Fruit fly (Drosophila melanogaster) whole organism, embryonic: ENCODE data around the gene H2.0.

ENCODE experiments used
- Bdp1 ChIP-seq: fragments of 200-800 bp; sonication (Bioruptor generic); optimal IDR thresholded peaks from 3 replicates; lab custom pipeline; 2016; ENCODE audit warnings: missing biosample characterization, missing genetic modification characterization
- CG10959 ChIP-seq: fragments of 200-800 bp; sonication (Bioruptor generic); IDR thresholded peaks from 2 replicates; pipeline ENCODE4 v1.3.6; 2022; ENCODE audit warnings: missing biosample characterization, missing genetic modification characterization
- CG11695 ChIP-seq: fragments of 200-800 bp; sonication (Bioruptor generic); IDR thresholded peaks from 3 replicates; pipeline ENCODE4 v1.3.6; 2022; ENCODE audit warnings: missing biosample characterization, missing genetic modification characterization
- CG13624 ChIP-seq: fragments of 200-800 bp; sonication (Bioruptor generic); optimal IDR thresholded peaks from 2 replicates; lab custom pipeline; 2016; ENCODE audit warnings: missing biosample characterization, missing genetic modification characterization
- CG15601 ChIP-seq: fragments of 200-800 bp; sonication (Bioruptor generic); optimal IDR thresholded peaks from 3 replicates; lab custom pipeline; 2019; ENCODE audit warnings: missing biosample characterization, mild to moderate bottlenecking, missing genetic modification characterization, moderate library complexity
- CG1832 ChIP-seq: fragments of 200-800 bp; sonication (Bioruptor generic); optimal IDR thresholded peaks from 2 replicates; lab custom pipeline; 2017; ENCODE audit warnings: missing biosample characterization, mild to moderate bottlenecking, missing genetic modification characterization, inconsistent platforms
- CG30403 ChIP-seq: fragments of 200-800 bp; sonication (Bioruptor generic); optimal IDR thresholded peaks from 3 replicates; lab custom pipeline; 2016; ENCODE audit warnings: missing biosample characterization, missing genetic modification characterization
- CG31365 ChIP-seq: fragments of 200-800 bp; sonication (Bioruptor generic); optimal IDR thresholded peaks from 2 replicates; lab custom pipeline; 2018; ENCODE audit warnings: missing biosample characterization, mild to moderate bottlenecking, missing genetic modification characterization
- CG32767 ChIP-seq: fragments of 200-800 bp; sonication (Bioruptor generic); IDR thresholded peaks from 2 replicates; pipeline ENCODE4 v1.3.6; 2022; ENCODE audit warnings: missing biosample characterization, missing genetic modification characterization
- CG34376 ChIP-seq: fragments of 200-800 bp; sonication (Bioruptor generic); optimal IDR thresholded peaks from 2 replicates; lab custom pipeline; 2018; ENCODE audit warnings: missing biosample characterization, mild to moderate bottlenecking, missing genetic modification characterization
- CG3726 ChIP-seq: fragments of 200-800 bp; sonication (Bioruptor generic); IDR thresholded peaks from 3 replicates; pipeline ENCODE4, ENCODE4 v1.3.6; 2022; ENCODE audit warnings: missing biosample characterization, missing genetic modification characterization
- CG4282 ChIP-seq: fragments of 200-800 bp; sonication (Bioruptor generic); optimal IDR thresholded peaks from 2 replicates; lab custom pipeline; 2016; ENCODE audit warnings: missing biosample characterization, missing genetic modification characterization
- CG7928 ChIP-seq: fragments of 200-800 bp; sonication (Bioruptor generic); optimal IDR thresholded peaks from 2 replicates; lab custom pipeline; 2017; ENCODE audit warnings: missing biosample characterization, mild to moderate bottlenecking, missing genetic modification characterization
- CG8089 ChIP-seq: fragments of 200-800 bp; sonication (Bioruptor generic); optimal IDR thresholded peaks from 3 replicates; lab custom pipeline; 2016; ENCODE audit warnings: missing biosample characterization, missing genetic modification characterization
- CG8388 ChIP-seq: fragments of 200-800 bp; sonication (Bioruptor generic); optimal IDR thresholded peaks from 2 replicates; lab custom pipeline; 2019; ENCODE audit warnings: missing biosample characterization, mild to moderate bottlenecking, missing genetic modification characterization, moderate library complexity
- CG9797 ChIP-seq: fragments of 200-800 bp; sonication (Bioruptor generic); optimal IDR thresholded peaks from 3 replicates; lab custom pipeline; 2018; ENCODE audit warnings: missing biosample characterization, mild to moderate bottlenecking, missing genetic modification characterization
- Eip74EF ChIP-seq, 2 experiments: fragments of 200-800 bp in 1 of 2; fragments of >200 bp in 1 of 2; sonication (Bioruptor generic) in 1 of 2; optimal IDR thresholded peaks; 2 replicates each; lab custom pipeline; 2017 to 2019; ENCODE audit warnings: missing biosample characterization in 2 of 2, missing genetic modification characterization in 2 of 2, mild to moderate bottlenecking in 1 of 2, moderate library complexity in 1 of 2
- Fer1 ChIP-seq: fragments of 200-800 bp; sonication (Bioruptor generic); optimal IDR thresholded peaks from 2 replicates; lab custom pipeline; 2017; ENCODE audit warnings: missing biosample characterization, mild to moderate bottlenecking, missing genetic modification characterization
- HHEX ChIP-seq: fragments of 200-800 bp; sonication (Bioruptor generic); optimal IDR thresholded peaks from 3 replicates; lab custom pipeline; 2017; ENCODE audit warnings: missing biosample characterization, mild to moderate bottlenecking, missing genetic modification characterization, missing genetic modification reagents
- HLH54F ChIP-seq: fragments of 200-800 bp; sonication (Bioruptor generic); optimal IDR thresholded peaks from 3 replicates; lab custom pipeline; 2016; ENCODE audit warnings: missing biosample characterization, missing genetic modification characterization
- Lhr ChIP-seq: fragments of 200-800 bp; sonication (Bioruptor generic); optimal IDR thresholded peaks from 3 replicates; lab custom pipeline; 2017; ENCODE audit warnings: mild to moderate bottlenecking, missing biosample characterization, missing genetic modification reagents, missing genetic modification characterization
- Med ChIP-seq: fragments of 200-800 bp; sonication (Bioruptor generic); peaks from one replicate; lab custom pipeline; 2016; ENCODE audit warnings: missing biosample characterization, missing genetic modification characterization, mild to moderate bottlenecking, inconsistent platforms, moderate library complexity
- Mes4 ChIP-seq: fragments of 200-800 bp; sonication (Bioruptor generic); optimal IDR thresholded peaks from 2 replicates; lab custom pipeline; 2016; ENCODE audit warnings: missing biosample characterization, missing genetic modification characterization
- Myb ChIP-seq: fragments of 200-800 bp; sonication (Bioruptor generic); optimal IDR thresholded peaks from 2 replicates; lab custom pipeline; 2016; ENCODE audit warnings: missing biosample characterization, missing genetic modification characterization
- NC2α ChIP-seq: fragments of 200-800 bp; sonication (Bioruptor generic); optimal IDR thresholded peaks from 2 replicates; lab custom pipeline; 2016; ENCODE audit warnings: missing biosample characterization, missing genetic modification characterization
- Six4 ChIP-seq: fragments of 200-800 bp; sonication (Bioruptor generic); optimal IDR thresholded peaks from 2 replicates; lab custom pipeline; 2016; ENCODE audit warnings: missing biosample characterization, missing genetic modification characterization
- Xbp1 ChIP-seq: fragments of 200-800 bp; sonication (Bioruptor generic); optimal IDR thresholded peaks from 3 replicates; lab custom pipeline; 2016; ENCODE audit warnings: missing biosample characterization, mild to moderate bottlenecking, missing genetic modification characterization
- caup ChIP-seq: fragments of 200-800 bp; sonication (Bioruptor generic); optimal IDR thresholded peaks from 3 replicates; lab custom pipeline; 2017; ENCODE audit warnings: missing biosample characterization, mild to moderate bottlenecking, missing genetic modification characterization, moderate library complexity; ENCODE audit not compliant: severe bottlenecking
- dm ChIP-seq: fragments of 200-800 bp; sonication (Bioruptor generic); optimal IDR thresholded peaks from 3 replicates; lab custom pipeline; 2016; ENCODE audit warnings: missing biosample characterization, missing genetic modification characterization
- en ChIP-seq: fragments of 200-800 bp; sonication (Bioruptor generic); optimal IDR thresholded peaks from 2 replicates; lab custom pipeline; 2016; ENCODE audit warnings: missing biosample characterization, missing genetic modification characterization
- ftz-f1 ChIP-seq: fragments of 200-800 bp; sonication (Bioruptor generic); optimal IDR thresholded peaks from 2 replicates; lab custom pipeline; 2016; ENCODE audit warnings: missing biosample characterization, missing genetic modification characterization
- gcm2 ChIP-seq: fragments of 200-800 bp; sonication (Bioruptor generic); optimal IDR thresholded peaks from 2 replicates; lab custom pipeline; 2016; ENCODE audit warnings: missing biosample characterization, missing genetic modification characterization
- grn ChIP-seq: fragments of 200-800 bp; sonication (Bioruptor generic); optimal IDR thresholded peaks from 3 replicates; lab custom pipeline; 2017; ENCODE audit warnings: missing biosample characterization, missing genetic modification characterization
- jigr1 ChIP-seq: fragments of 200-800 bp; sonication (Bioruptor generic); IDR thresholded peaks from 3 replicates; pipeline ENCODE4 v1.3.6; 2022; ENCODE audit warnings: missing biosample characterization, missing genetic modification characterization
- jumu ChIP-seq: fragments of 200-800 bp; sonication (Bioruptor generic); optimal IDR thresholded peaks from 3 replicates; lab custom pipeline; 2016; ENCODE audit warnings: missing biosample characterization, missing genetic modification characterization
- kah ChIP-seq: fragments of 200-800 bp; sonication (Bioruptor generic); optimal IDR thresholded peaks from 2 replicates; lab custom pipeline; 2018; ENCODE audit warnings: missing biosample characterization, mild to moderate bottlenecking, missing genetic modification characterization
- kay ChIP-seq: fragments of 200-800 bp; sonication (Bioruptor generic); optimal IDR thresholded peaks from 2 replicates; lab custom pipeline; 2016; ENCODE audit warnings: missing biosample characterization, missing genetic modification characterization
- luna ChIP-seq: fragments of 200-800 bp; sonication (Bioruptor generic); optimal IDR thresholded peaks from 2 replicates; lab custom pipeline; 2016; ENCODE audit warnings: missing biosample characterization, missing genetic modification characterization
- maf-S ChIP-seq: fragments of 200-800 bp; sonication (Bioruptor generic); optimal IDR thresholded peaks from 2 replicates; lab custom pipeline; 2016; ENCODE audit warnings: missing biosample characterization, missing genetic modification characterization
- nerfin-1 ChIP-seq: fragments of 200-800 bp; sonication (Bioruptor generic); optimal IDR thresholded peaks from 3 replicates; lab custom pipeline; 2019; ENCODE audit warnings: missing biosample characterization, mild to moderate bottlenecking, missing genetic modification characterization, moderate library complexity
- pnt ChIP-seq: fragments of 200-800 bp; sonication (Bioruptor generic); optimal IDR thresholded peaks from 3 replicates; lab custom pipeline; 2016; ENCODE audit warnings: missing biosample characterization, missing genetic modification characterization
- prd ChIP-seq, 3 experiments: fragments of >200 bp in 2 of 3; fragments of 200-800 bp in 1 of 3; sonication (Bioruptor generic) in 1 of 3; optimal IDR thresholded peaks in 2 of 3; IDR thresholded peaks in 1 of 3; 2 replicates in 2 of 3; 3 replicates in 1 of 3; pipeline versions ENCODE4 v1.3.6 to Lab custom; 2017 to 2022; ENCODE audit warnings: missing biosample characterization in 1 of 3, missing genetic modification characterization in 1 of 3
- psq ChIP-seq: fragments of 200-800 bp; sonication (Bioruptor generic); optimal IDR thresholded peaks from 2 replicates; lab custom pipeline; 2017; ENCODE audit warnings: missing biosample characterization, missing genetic modification characterization
- schlank ChIP-seq: fragments of 200-800 bp; sonication (Bioruptor generic); optimal IDR thresholded peaks from 2 replicates; lab custom pipeline; 2018; ENCODE audit warnings: missing biosample characterization, mild to moderate bottlenecking, missing genetic modification characterization
- shn ChIP-seq: fragments of 200-800 bp; sonication (Bioruptor generic); optimal IDR thresholded peaks from 3 replicates; lab custom pipeline; 2016; ENCODE audit warnings: missing biosample characterization, missing genetic modification characterization
- stc ChIP-seq: fragments of 200-800 bp; sonication (Bioruptor generic); IDR thresholded peaks from 2 replicates; pipeline ENCODE4 v1.3.6; 2022; ENCODE audit warnings: missing biosample characterization, missing genetic modification characterization
- sug ChIP-seq: fragments of 200-800 bp; optimal IDR thresholded peaks from 2 replicates; lab custom pipeline; 2019; ENCODE audit warnings: missing biosample characterization, mild to moderate bottlenecking, missing genetic modification characterization, moderate library complexity
- trem ChIP-seq: fragments of 200-800 bp; optimal IDR thresholded peaks from 3 replicates; lab custom pipeline; 2019; ENCODE audit warnings: missing biosample characterization, mild to moderate bottlenecking, missing genetic modification characterization, moderate library complexity
- tx ChIP-seq: fragments of 200-800 bp; sonication (Bioruptor generic); optimal IDR thresholded peaks from 2 replicates; lab custom pipeline; 2016; ENCODE audit warnings: missing biosample characterization, missing genetic modification characterization
- zen ChIP-seq: fragments of 200-800 bp; sonication (Bioruptor generic); optimal IDR thresholded peaks from 3 replicates; lab custom pipeline; 2018; ENCODE audit warnings: missing biosample characterization, mild to moderate bottlenecking, missing genetic modification characterization, moderate library complexity
- zf30C ChIP-seq: fragments of 200-800 bp; sonication (Bioruptor generic); optimal IDR thresholded peaks from 3 replicates; lab custom pipeline; 2018; ENCODE audit warnings: missing biosample characterization, mild to moderate bottlenecking, missing genetic modification characterization

Gene H2.0

DNA sequence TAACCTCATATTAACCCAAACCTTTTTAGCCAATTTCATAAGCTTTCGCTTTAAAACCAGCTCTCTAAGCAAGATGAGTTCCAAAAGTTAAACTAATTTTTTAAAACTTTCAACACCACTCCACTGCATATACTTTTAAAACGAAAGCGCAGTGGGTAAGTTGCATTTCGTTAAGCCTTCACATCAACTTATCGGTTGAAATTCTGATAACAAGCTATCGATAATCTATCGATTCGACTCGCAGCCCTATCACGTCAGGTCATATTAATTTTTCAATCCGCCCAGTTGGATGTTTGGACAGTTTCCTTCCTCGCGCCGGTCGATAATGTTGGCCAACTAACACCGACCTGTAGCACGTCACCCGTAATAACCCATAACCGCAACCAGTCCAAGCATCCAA, 33.1 kb downstream of the H2.0 start, which contains the start of gene ifc (continued):
- TF ChIP-seq CG30403 (GFP tag; lab: Kevin White, UChicago), result peak; percentile 68
- peak; percentile 36 for TF ChIP-seq CG4282
- TF ChIP-seq zen (tag; lab: Kevin White, UChicago), result peak; percentile 22
- TF ChIP-seq Six4, result peak; percentile 7
- TF ChIP-seq CG10959 (GFP tag; lab: Robert Waterston, UW), result no peak
- TF ChIP-seq CG11695 (GFP tag; lab: Robert Waterston, UW), result no peak
- TF ChIP-seq CG1832 (GFP tag; lab: Kevin White, UChicago), result no peak
- TF ChIP-seq Xbp1, result peak; percentile 67
- peak; percentile 41 for TF ChIP-seq pnt (GFP tag; lab: Kevin White, UChicago)
- no peak for TF ChIP-seq gcm2
- no peak for TF ChIP-seq prd (optimal IDR thresholded peaks at IDR 0.05; lab: Kevin White, UChicago)
- TF ChIP-seq prd (GFP tag; IDR thresholded peaks at IDR 0.05; lab: Robert Waterston, UW), result no peak
- TF ChIP-seq grn (GFP tag; lab: Kevin White, UChicago), result peak; percentile 47
- TF ChIP-seq maf-S (GFP tag; lab: Kevin White, UChicago), result peak; percentile 43
- peak; percentile 37 for TF ChIP-seq tx
- no peak for TF ChIP-seq ftz-f1 (GFP tag; lab: Kevin White, UChicago)
- peak; percentile 70 for TF ChIP-seq Myb (GFP tag; lab: Kevin White, UChicago)
- TF ChIP-seq psq (GFP tag; lab: Kevin White, UChicago), result no peak
- TF ChIP-seq kah (GFP tag; lab: Kevin White, UChicago), result peak; percentile 18
- TF ChIP-seq NC2α (GFP tag; lab: Kevin White, UChicago), result no peak
- peak; percentile 20 for TF ChIP-seq schlank (tag; lab: Kevin White, UChicago)
- TF ChIP-seq CG8089 (GFP tag; lab: Kevin White, UChicago), result peak; percentile 53
- peak; percentile 1 for TF ChIP-seq en (GFP tag; lab: Kevin White, UChicago)
- TF ChIP-seq Mes4, result peak; percentile 30
- peak; percentile 98 for TF ChIP-seq CG7928 (GFP tag; lab: Kevin White, UChicago)
- peak; percentile 28 for TF ChIP-seq nerfin-1
- peak; percentile 94 for TF ChIP-seq Med
- TF ChIP-seq CG34376, result peak; percentile 33
- TF ChIP-seq HHEX (GFP tag; lab: Kevin White, UChicago), result peak; percentile 31
- no peak for TF ChIP-seq CG3726 (GFP tag; lab: Robert Waterston, UW)
- peak; percentile 66 for TF ChIP-seq luna (GFP tag; lab: Kevin White, UChicago)
- TF ChIP-seq CG13624 (GFP tag; lab: Kevin White, UChicago), result peak; percentile 81
- no peak for TF ChIP-seq CG32767 (GFP tag; lab: Robert Waterston, UW)
- TF ChIP-seq jumu (GFP tag; lab: Kevin White, UChicago), result peak; percentile 71
- TF ChIP-seq CG8388 (GFP tag; lab: Kevin White, UChicago), result peak; percentile 15
- peak; percentile 70 for TF ChIP-seq dm
- TF ChIP-seq sug (tag; lab: Kevin White, UChicago), result peak; percentile 60
- no peak for TF ChIP-seq stc (GFP tag; lab: Robert Waterston, UW)
- TF ChIP-seq zf30C (GFP tag; lab: Kevin White, UChicago), result peak; percentile 8
- peak; percentile 39 for TF ChIP-seq Bdp1
- TF ChIP-seq caup, result peak; percentile 17
- peak; percentile 52 for TF ChIP-seq kay (GFP tag; lab: Kevin White, UChicago)
- peak; percentile 74 for TF ChIP-seq shn (GFP tag; lab: Kevin White, UChicago)
- TF ChIP-seq trem, result peak; percentile 86
- peak in 1 of 2 experiments; percentile 53 for TF ChIP-seq Eip74EF (GFP tag; optimal IDR thresholded peaks at IDR 0.05; lab: Kevin White, UChicago)
- peak; percentile 13 for TF ChIP-seq CG31365 (tag; lab: Kevin White, UChicago)
- peak; percentile 72 for TF ChIP-seq CG15601 (tag; lab: Kevin White, UChicago)
- peak; percentile 65 for TF ChIP-seq HLH54F (GFP tag; lab: Kevin White, UChicago)
- peak; percentile 93 for TF ChIP-seq Lhr (GFP tag; lab: Kevin White, UChicago)
- no peak for TF ChIP-seq jigr1 (GFP tag; lab: Robert Waterston, UW)
- TF ChIP-seq Fer1, result peak; percentile 32
- peak; percentile 94 for TF ChIP-seq CG9797 (GFP tag; lab: Kevin White, UChicago)
